Fruit fly (Drosophila melanogaster): ENCODE measurements around the gene CG1789.

CG1789 gene

dm6 chrX:8714064-8715046, 6.0 kb upstream of the CG1789 start, which contains the start of the genes CG2004 and CG1785 (continued):
- TF ChIP-seq Dref (GFP tag; IDR thresholded peaks at IDR 0.05) (peak; percentile 44), crol (GFP tag; IDR thresholded peaks at IDR 0.05) (peak; percentile 32; the same call in 1 of the 2 replicates), CG17359 (tag; optimal IDR thresholded peaks at IDR 0.05) (peak; percentile 87), ind (GFP tag; optimal IDR thresholded peaks at IDR 0.05) (peak; percentile 91), CG2199 (GFP tag; IDR thresholded peaks at IDR 0.05) (peak; percentile 91), Sin3A (optimal IDR thresholded peaks at IDR 0.05) (peak; percentile 84), Nf-YA (GFP tag; IDR thresholded peaks at IDR 0.05) (peak; percentile 81), hth (optimal IDR thresholded peaks at IDR 0.05) (no peak), peb (GFP tag; IDR thresholded peaks at IDR 0.05) (peak; percentile 91), ci (GFP tag; IDR thresholded peaks at IDR 0.05) (peak; percentile 95), tx (GFP tag; optimal IDR thresholded peaks at IDR 0.05) (peak; percentile 73), Hmx (GFP tag; optimal IDR thresholded peaks at IDR 0.05) (peak; percentile 40), CG3407 (GFP tag; optimal IDR thresholded peaks at IDR 0.05) (peak; percentile 79), btn (GFP tag; optimal IDR thresholded peaks at IDR 0.05) (peak; percentile 55), Drgx (GFP tag; IDR thresholded peaks at IDR 0.05) (peak; percentile 82), E2f2 (GFP tag; IDR thresholded peaks at IDR 0.05) (peak; percentile 73; the same call in 1 of the 2 replicates), Atf6 (GFP tag; IDR thresholded peaks at IDR 0.05) (peak; percentile 87; the same call in 1 of the 2 replicates), ems (GFP tag; optimal IDR thresholded peaks at IDR 0.05) (peak; percentile 90), CG7928 (GFP tag; optimal IDR thresholded peaks at IDR 0.05) (peak; percentile 67), Side (GFP tag; optimal IDR thresholded peaks at IDR 0.05) (peak; percentile 85), Lpt (GFP tag; optimal IDR thresholded peaks at IDR 0.05) (no peak), tio (GFP tag; optimal IDR thresholded peaks at IDR 0.05) (no peak), CG12391 (tag; optimal IDR thresholded peaks at IDR 0.05) (peak; percentile 94), CG12299 (tag; optimal IDR thresholded peaks at IDR 0.05) (peak; percentile 77), psq (GFP tag; optimal IDR thresholded peaks at IDR 0.05) (peak; percentile 77), Mes4 (GFP tag; optimal IDR thresholded peaks at IDR 0.05) (peak; percentile 69), twi (tag; optimal IDR thresholded peaks at IDR 0.05) (peak; percentile 85), HLH3B (GFP tag; IDR thresholded peaks at IDR 0.05) (peak; percentile 94), Bgb (GFP tag; IDR thresholded peaks at IDR 0.05; ENCODE audit: partially characterized antibody) (peak; percentile 60), CG1602 (GFP tag; optimal IDR thresholded peaks at IDR 0.05) (peak; percentile 91), CG2202 (tag; optimal IDR thresholded peaks at IDR 0.05) (peak; percentile 68), salm (tag; optimal IDR thresholded peaks at IDR 0.05) (peak; percentile 65), CG8944 (GFP tag; optimal IDR thresholded peaks at IDR 0.05) (peak; percentile 85), CG9437 (GFP tag; optimal IDR thresholded peaks at IDR 0.05) (peak; percentile 78), fd3F (GFP tag; optimal IDR thresholded peaks at IDR 0.05) (peak; percentile 79), NFAT (GFP tag; IDR thresholded peaks at IDR 0.05) (peak; percentile 88), CG7357 (GFP tag; IDR thresholded peaks at IDR 0.05) (peak; percentile 82), schlank (tag; optimal IDR thresholded peaks at IDR 0.05) (peak; percentile 72), dm (GFP tag; optimal IDR thresholded peaks at IDR 0.05) (peak; percentile 89), HHEX (GFP tag; optimal IDR thresholded peaks at IDR 0.05) (peak; percentile 85), Dll (GFP tag; IDR thresholded peaks at IDR 0.05; ENCODE audit: partially characterized antibody) (peak; percentile 87), odd (GFP tag; optimal IDR thresholded peaks at IDR 0.05) (peak; percentile 73), Mrtf (GFP tag; IDR thresholded peaks at IDR 0.05) (peak; percentile 91), cas (GFP tag; IDR thresholded peaks at IDR 0.05) (peak; percentile 87), CHES-1-like (GFP tag; optimal IDR thresholded peaks at IDR 0.05) (peak; percentile 72), CG10565 (GFP tag; optimal IDR thresholded peaks at IDR 0.05) (peak; percentile 61), Kr (GFP tag; optimal IDR thresholded peaks at IDR 0.05) (no peak), CG10462 (GFP tag; optimal IDR thresholded peaks at IDR 0.05) (peak; percentile 86), CG2875 (GFP tag; optimal IDR thresholded peaks at IDR 0.05) (peak; percentile 67), YL-1 (GFP tag; optimal IDR thresholded peaks at IDR 0.05) (peak; percentile 88)

Data from whole organism, embryonic.